Worm (Caenorhabditis elegans) whole organism, mixed stage, embryonic: ENCODE data around the gene sec-61.A.

Experiments used
- M03D4.4 ChIP-seq: sonication (generic microtip); optimal IDR thresholded peaks from 2 replicates; lab custom pipeline; 2017; ENCODE audit warnings: mild to moderate bottlenecking, missing genetic modification characterization, missing compliant biosample characterization
- bed-3 ChIP-seq: fragments of 200-800 bp; sonication (Bioruptor generic); optimal IDR thresholded peaks from 3 replicates; lab custom pipeline; 2018; ENCODE audit warnings: mild to moderate bottlenecking, missing genetic modification characterization, moderate library complexity, missing compliant biosample characterization
- blmp-1 ChIP-seq: fragments of 150-350 bp; optimal IDR thresholded peaks from 2 replicates; lab custom pipeline; 2014; ENCODE audit warnings: missing biosample characterization, missing genetic modification characterization
- ceh-39 ChIP-seq: fragments of 150-350 bp; optimal IDR thresholded peaks from 2 replicates; lab custom pipeline; 2014; ENCODE audit warnings: missing biosample characterization, missing genetic modification characterization
- ceh-43 ChIP-seq: fragments of 200-800 bp; sonication (Bioruptor generic); optimal IDR thresholded peaks from 2 replicates; lab custom pipeline; 2018; ENCODE audit warnings: mild to moderate bottlenecking, missing genetic modification characterization, moderate library complexity, missing compliant biosample characterization
- ceh-83 ChIP-seq: fragments of 200-800 bp; sonication (Bioruptor generic); optimal IDR thresholded peaks from 2 replicates; lab custom pipeline; 2018; ENCODE audit warnings: mild to moderate bottlenecking, missing genetic modification characterization, missing compliant biosample characterization
- ces-1 ChIP-seq: fragments of 150-350 bp; optimal IDR thresholded peaks from 2 replicates; lab custom pipeline; 2014; ENCODE audit warnings: missing biosample characterization, missing genetic modification reagents, missing genetic modification characterization
- cnd-1 ChIP-seq: fragments of 200-800 bp; sonication (Bioruptor generic); optimal IDR thresholded peaks from 2 replicates; lab custom pipeline; 2018; ENCODE audit warnings: mild to moderate bottlenecking, missing genetic modification characterization, missing compliant biosample characterization
- drap-1 ChIP-seq: fragments of 200-800 bp; sonication (Bioruptor generic); optimal IDR thresholded peaks from 3 replicates; lab custom pipeline; 2018; ENCODE audit warnings: mild to moderate bottlenecking, missing genetic modification characterization, missing compliant biosample characterization
- elt-1 ChIP-seq: sonication (generic microtip); optimal IDR thresholded peaks from 2 replicates; lab custom pipeline; 2017; ENCODE audit warnings: missing genetic modification characterization, mild to moderate bottlenecking, missing compliant biosample characterization, antibody characterized with exemption, moderate library complexity, borderline replicate concordance; ENCODE audit not compliant: insufficient read depth
- elt-3 ChIP-seq: fragments of 150-350 bp; optimal IDR thresholded peaks from 2 replicates; lab custom pipeline; 2014; ENCODE audit warnings: missing biosample characterization, missing genetic modification characterization
- flh-1 ChIP-seq: fragments of 200-800 bp; sonication (Bioruptor generic); optimal IDR thresholded peaks from 2 replicates; lab custom pipeline; 2018; ENCODE audit warnings: mild to moderate bottlenecking, missing genetic modification characterization, moderate library complexity, missing compliant biosample characterization
- ham-2 ChIP-seq: fragments of 200-800 bp; sonication (Bioruptor generic); optimal IDR thresholded peaks from 2 replicates; lab custom pipeline; 2018; ENCODE audit warnings: mild to moderate bottlenecking, missing genetic modification characterization, missing compliant biosample characterization
- hlh-1 ChIP-seq: fragments of 150-350 bp; optimal IDR thresholded peaks from 2 replicates; lab custom pipeline; 2014; ENCODE audit warnings: missing biosample characterization, missing genetic modification reagents, missing genetic modification characterization
- lin-13 ChIP-seq: fragments of 150-350 bp; optimal IDR thresholded peaks from 2 replicates; lab custom pipeline; 2014; ENCODE audit warnings: missing biosample characterization, missing genetic modification characterization
- lin-32 ChIP-seq: fragments of 200-800 bp; sonication (Bioruptor generic); optimal IDR thresholded peaks from 2 replicates; lab custom pipeline; 2018; ENCODE audit warnings: mild to moderate bottlenecking, missing genetic modification characterization, missing compliant biosample characterization
- lsy-2 ChIP-seq: fragments of 150-350 bp; optimal IDR thresholded peaks from 2 replicates; lab custom pipeline; 2014; ENCODE audit warnings: missing biosample characterization, missing genetic modification characterization
- mab-5 ChIP-seq: fragments of 150-350 bp; optimal IDR thresholded peaks from 2 replicates; lab custom pipeline; 2014; ENCODE audit warnings: missing biosample characterization, missing genetic modification characterization
- mep-1 ChIP-seq: fragments of 150-350 bp; optimal IDR thresholded peaks from 2 replicates; lab custom pipeline; 2017; ENCODE audit warnings: missing biosample characterization, missing genetic modification reagents, missing genetic modification characterization, inconsistent platforms
- mls-2 ChIP-seq: sonication (generic microtip); optimal IDR thresholded peaks from 2 replicates; lab custom pipeline; 2016; ENCODE audit warnings: mild to moderate bottlenecking, missing genetic modification characterization, moderate library complexity, missing compliant biosample characterization
- nhr-12 ChIP-seq: fragments of 150-350 bp; optimal IDR thresholded peaks from 2 replicates; lab custom pipeline; 2014; ENCODE audit warnings: missing biosample characterization, missing genetic modification characterization
- nhr-2 ChIP-seq: fragments of 150-350 bp; optimal IDR thresholded peaks from 2 replicates; lab custom pipeline; 2014; ENCODE audit warnings: missing biosample characterization, missing genetic modification characterization
- nhr-237 ChIP-seq: fragments of 150-350 bp; optimal IDR thresholded peaks from 2 replicates; lab custom pipeline; 2014; ENCODE audit warnings: missing biosample characterization, missing genetic modification characterization
- nhr-28 ChIP-seq: fragments of 150-350 bp; optimal IDR thresholded peaks from 2 replicates; lab custom pipeline; 2014; ENCODE audit warnings: missing biosample characterization, missing genetic modification characterization
- nhr-76 ChIP-seq: sonication (generic microtip); optimal IDR thresholded peaks from 2 replicates; lab custom pipeline; 2017; ENCODE audit warnings: missing biosample characterization, missing genetic modification characterization
- pha-4 ChIP-seq: fragments of 150-350 bp; optimal IDR thresholded peaks from 2 replicates; lab custom pipeline; 2018; ENCODE audit warnings: missing biosample characterization, missing genetic modification reagents, missing genetic modification characterization
- sem-2 ChIP-seq: fragments of 200-800 bp; sonication (Bioruptor generic); optimal IDR thresholded peaks from 2 replicates; lab custom pipeline; 2018; ENCODE audit warnings: mild to moderate bottlenecking, missing genetic modification characterization, missing compliant biosample characterization
- sptf-1 ChIP-seq: sonication (generic microtip); optimal IDR thresholded peaks from 2 replicates; lab custom pipeline; 2017; ENCODE audit warnings: mild to moderate bottlenecking, missing genetic modification characterization, moderate library complexity, missing compliant biosample characterization
- tbx-8 ChIP-seq: fragments of 200-800 bp; sonication (Bioruptor generic); optimal IDR thresholded peaks from 2 replicates; lab custom pipeline; 2018; ENCODE audit warnings: mild to moderate bottlenecking, missing genetic modification characterization, moderate library complexity, missing compliant biosample characterization
- unc-120 ChIP-seq: sonication (generic microtip); optimal IDR thresholded peaks from 2 replicates; lab custom pipeline; 2017; ENCODE audit warnings: missing genetic modification characterization, missing compliant biosample characterization; ENCODE audit not compliant: poor library complexity, severe bottlenecking
- unc-39 ChIP-seq: fragments of 150-350 bp; optimal IDR thresholded peaks from 2 replicates; lab custom pipeline; 2014; ENCODE audit warnings: missing biosample characterization, missing genetic modification characterization
- zip-8 ChIP-seq: fragments of 150-350 bp; optimal IDR thresholded peaks from 2 replicates; lab custom pipeline; 2014; ENCODE audit warnings: missing biosample characterization, missing genetic modification characterization

The sec-61.A gene

DNA sequence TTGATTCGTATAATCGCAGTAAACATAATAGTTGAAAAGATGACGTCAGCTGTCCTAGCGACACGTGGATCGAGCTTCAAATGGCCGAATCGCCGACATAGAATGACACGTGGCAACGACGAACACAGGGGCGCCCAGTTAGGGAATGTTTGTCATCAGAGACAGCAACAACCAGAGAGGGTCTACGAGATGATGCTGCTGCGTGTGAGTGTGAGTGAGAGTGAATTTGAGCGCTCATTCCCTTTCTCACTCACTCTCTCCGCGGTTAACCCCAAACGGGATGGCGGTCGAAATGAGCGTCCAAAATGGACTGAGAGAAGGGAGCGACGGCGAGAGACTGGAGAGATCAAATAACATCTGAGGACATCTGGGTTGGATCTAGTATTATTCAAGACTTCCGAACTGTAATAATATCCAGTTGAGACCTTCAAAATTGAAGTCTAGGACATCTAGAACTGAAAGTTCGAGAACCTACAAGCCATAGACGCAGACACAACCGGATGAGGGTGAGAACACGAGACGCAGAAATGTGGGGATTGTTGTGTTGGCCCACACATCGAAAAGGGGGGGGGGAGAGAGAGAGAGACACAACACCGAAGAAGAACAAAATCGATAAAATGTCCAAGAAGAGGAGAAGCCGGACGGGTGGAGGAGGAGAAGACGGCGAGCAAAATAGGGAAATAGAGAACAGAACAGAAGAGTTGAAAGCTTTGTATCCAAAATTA lies 31.0 kb downstream of the sec-61.A start (continued):
- TF ChIP-seq cnd-1 (no peak), blmp-1 (peak; percentile 94), lin-13 (peak; percentile 13), ceh-39 (tag; lab: Kevin White, UChicago) (peak; percentile 75), nhr-237 (peak; percentile 1)

DNA sequence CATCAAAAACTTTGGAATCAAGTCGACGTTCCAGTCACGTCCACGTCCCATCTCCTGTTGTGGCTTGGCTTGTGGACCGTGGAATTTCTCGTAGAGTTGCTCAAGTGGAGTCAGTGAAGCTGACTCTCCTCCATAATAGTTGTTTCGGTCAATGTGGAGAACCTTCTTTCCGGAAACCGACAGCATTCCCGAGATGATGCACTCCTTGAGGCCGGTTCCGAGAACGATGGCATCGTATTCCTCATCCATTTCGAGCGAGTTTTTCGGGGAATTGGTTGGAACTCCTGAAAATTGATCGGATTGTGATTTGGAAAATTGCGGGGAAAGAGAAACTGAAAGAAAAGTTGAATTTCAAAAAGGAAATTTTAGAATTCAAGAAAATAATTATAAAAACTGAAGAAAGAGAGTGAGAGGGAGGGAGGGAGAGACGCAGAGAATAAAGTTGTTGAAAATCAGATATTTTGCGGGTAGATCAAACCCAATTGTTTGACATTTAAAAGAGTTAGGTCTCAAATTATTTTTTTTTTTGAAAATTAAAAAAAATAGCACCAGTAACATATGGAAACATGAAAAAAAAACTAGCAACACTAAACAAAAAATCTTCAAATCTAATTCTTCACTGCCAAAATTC lies 32.3 kb downstream of the sec-61.A start, which contains the start of gene gdi-1:
Gene gdi-1, minus strand, starts transcription at position 286 of the 631 bp plus-strand sequence.
- TF ChIP-seq nhr-28 (tag; lab: Kevin White, UChicago) (no peak), ceh-43 (no peak), unc-120 (no peak), lsy-2 (tag; lab: Kevin White, UChicago) (no peak), nhr-2 (tag; lab: Kevin White, UChicago) (no peak), flh-1 (GFP tag; lab: Kevin White, UChicago) (no peak), hlh-1 (tag; lab: Kevin White, UChicago) (no peak), drap-1 (GFP tag; lab: Kevin White, UChicago) (no peak), mab-5 (tag; lab: Kevin White, UChicago) (no peak), unc-39 (no peak), blmp-1 (no peak), sptf-1 (tag; lab: Kevin White, UChicago) (no peak), elt-1 (tag; lab: Kevin White, UChicago) (no peak), elt-3 (no peak)

DNA sequence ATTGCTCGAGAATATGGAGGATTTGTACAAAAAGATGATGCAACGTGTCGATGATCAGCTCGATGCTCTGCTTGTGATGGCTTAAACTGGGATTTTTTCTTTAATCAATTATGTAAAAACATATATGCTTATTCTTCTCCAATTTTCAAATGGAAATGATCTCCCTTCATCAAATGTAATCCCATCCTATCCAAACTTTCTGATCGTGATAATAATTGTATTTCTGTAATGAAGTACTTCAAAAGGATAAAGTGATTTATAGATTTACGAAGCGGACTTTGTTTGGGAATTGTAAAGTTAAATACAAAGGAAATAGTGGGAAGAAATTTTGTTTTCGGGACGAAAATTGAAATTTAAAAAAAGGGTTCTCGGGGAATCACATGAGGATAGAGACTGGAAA lies 34.5 kb downstream of the sec-61.A start:
- no peak for TF ChIP-seq nhr-76 (tag; lab: Kevin White, UChicago)
- peak; percentile 16 for TF ChIP-seq ces-1 (GFP tag; lab: Kevin White, UChicago)
- TF ChIP-seq nhr-237: no peak
- no peak for TF ChIP-seq bed-3 (GFP tag; lab: Kevin White, UChicago)
- no peak for TF ChIP-seq unc-39
- no peak for TF ChIP-seq ceh-83 (GFP tag; lab: Kevin White, UChicago)
- TF ChIP-seq lsy-2 (tag; lab: Kevin White, UChicago): no peak
- TF ChIP-seq, all 35 proteins: peak for 1

DNA sequence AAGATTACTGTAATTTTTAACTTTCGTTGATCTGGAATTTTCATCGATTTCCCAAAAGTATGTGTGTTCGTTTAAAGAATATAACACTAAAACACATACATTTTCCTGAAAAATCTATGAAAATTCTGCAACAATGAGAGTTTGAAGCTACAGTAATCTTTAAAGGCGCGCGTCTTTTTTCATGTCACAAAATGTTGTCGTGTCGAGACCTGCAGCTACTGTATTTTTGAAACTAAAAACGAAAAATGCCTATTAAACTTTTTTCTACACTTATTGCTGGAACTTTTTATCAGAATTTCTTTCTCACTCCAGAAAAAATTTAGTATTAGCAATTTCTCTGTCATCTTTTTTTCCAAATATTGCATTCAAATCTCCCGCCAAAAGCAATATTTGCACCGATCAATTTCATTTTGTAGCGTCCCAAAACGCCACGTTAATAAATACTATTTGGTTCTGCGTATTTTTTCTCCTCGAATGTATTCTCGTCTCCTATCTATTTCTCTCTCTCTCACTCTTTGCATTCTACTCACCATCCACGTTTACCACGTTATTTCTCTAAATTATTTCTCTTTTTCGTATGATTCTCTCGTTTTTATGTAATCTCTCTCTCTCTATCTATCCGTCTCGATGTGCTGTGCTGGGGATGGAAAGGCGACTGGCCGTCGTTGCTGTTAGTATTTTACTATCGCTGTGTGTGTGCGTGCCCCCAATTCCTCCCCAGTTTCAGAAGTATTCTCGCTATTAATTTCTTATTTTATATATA lies 38.5 kb downstream of the sec-61.A start, which contains the start of gene melo-1:
Gene melo-1, plus strand, starts transcription at position 658 of the 763 bp plus-strand sequence.
- TF ChIP-seq tbx-8 (no peak), lin-13 (no peak), ces-1 (GFP tag; lab: Kevin White, UChicago) (peak; percentile 83), sptf-1 (tag; lab: Kevin White, UChicago) (no peak), pha-4 (tag; lab: Kevin White, UChicago) (peak; percentile 38), hlh-1 (tag; lab: Kevin White, UChicago) (no peak), M03D4.4 (tag; lab: Kevin White, UChicago) (peak; percentile 11), unc-120 (peak; percentile 16), mls-2 (tag; lab: Kevin White, UChicago) (no peak)

DNA sequence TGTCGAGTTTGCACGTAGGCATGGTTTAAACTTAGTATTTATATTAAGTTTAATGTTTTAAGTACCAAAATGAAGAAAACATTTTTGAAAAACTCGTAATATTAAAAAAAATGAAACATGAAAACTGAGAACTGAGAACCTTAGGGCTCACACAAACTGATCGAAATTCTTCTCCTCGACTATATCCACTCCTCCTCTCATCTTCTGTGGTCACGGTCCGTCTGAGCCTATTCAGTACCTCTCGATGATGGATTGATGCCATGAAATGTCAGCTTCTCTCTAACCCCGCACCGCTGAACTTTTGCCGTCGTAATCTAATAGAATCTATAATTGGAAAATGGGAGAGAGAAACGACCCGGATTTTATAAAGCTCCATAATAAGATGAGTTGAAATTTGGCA lies 40.6 kb downstream of the sec-61.A start, which contains the start of gene nlp-56:
Gene nlp-56, minus strand, starts transcription at position 257 of the 400 bp plus-strand sequence.
- TF ChIP-seq ces-1 (GFP tag; lab: Kevin White, UChicago) (peak; percentile 37), flh-1 (GFP tag; lab: Kevin White, UChicago) (no peak), nhr-28 (tag; lab: Kevin White, UChicago) (no peak), sptf-1 (tag; lab: Kevin White, UChicago) (no peak), unc-39 (no peak), pha-4 (tag; lab: Kevin White, UChicago) (no peak), nhr-237 (no peak)

DNA sequence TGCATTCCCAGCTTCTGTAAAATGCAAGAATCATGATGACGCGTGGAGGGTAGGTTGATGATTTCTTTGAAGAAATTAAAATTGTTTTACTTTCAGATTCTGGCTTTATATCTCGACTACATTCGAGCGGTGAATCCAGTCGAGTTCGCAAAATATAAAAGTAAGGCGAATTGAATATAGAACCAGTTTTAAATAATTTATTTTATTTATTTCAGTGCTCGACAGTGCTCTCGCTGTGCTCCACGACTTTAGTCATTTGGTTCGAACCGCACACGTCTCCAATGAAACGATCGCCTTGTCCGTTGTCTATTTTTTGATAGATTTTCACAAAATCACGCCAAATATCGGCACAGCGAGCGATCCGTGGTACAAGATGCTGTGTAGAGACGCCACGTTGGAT lies 42.9 kb downstream of the sec-61.A start, which contains the start of gene Y57G11C.1130:
Gene Y57G11C.1130, plus strand, starts transcription at position 301 of the 400 bp plus-strand sequence.
- TF ChIP-seq ceh-39 (tag; lab: Kevin White, UChicago): no peak
- TF ChIP-seq nhr-237: no peak
- TF ChIP-seq zip-8 (tag; lab: Kevin White, UChicago): no peak
- TF ChIP-seq unc-120: no peak
- TF ChIP-seq nhr-28 (tag; lab: Kevin White, UChicago): no peak
- TF ChIP-seq nhr-12 (tag; lab: Kevin White, UChicago): no peak
- no peak for TF ChIP-seq ham-2 (GFP tag; lab: Kevin White, UChicago)
- TF ChIP-seq mep-1 (tag; lab: Kevin White, UChicago): no peak
- no peak for TF ChIP-seq ces-1 (GFP tag; lab: Kevin White, UChicago)
- TF ChIP-seq sem-2 (GFP tag; lab: Kevin White, UChicago): no peak
- no peak for TF ChIP-seq cnd-1
- TF ChIP-seq mls-2 (tag; lab: Kevin White, UChicago): no peak
- TF ChIP-seq elt-3: no peak
- no peak for TF ChIP-seq hlh-1 (tag; lab: Kevin White, UChicago)
- TF ChIP-seq ceh-43: no peak
- TF ChIP-seq lin-32 (GFP tag; lab: Kevin White, UChicago): no peak
- TF ChIP-seq tbx-8: no peak
- no peak for TF ChIP-seq ceh-83 (GFP tag; lab: Kevin White, UChicago)
- TF ChIP-seq lin-13: no peak
